Worm (Caenorhabditis elegans) whole organism, late embryonic: ENCODE measurements around the gene rab-1.

Source experiments
- ceh-2 ChIP-seq: sonication (generic microtip); optimal IDR thresholded peaks from 2 replicates; lab custom pipeline; 2016; ENCODE audit warnings: missing genotype, missing genetic modification characterization, missing compliant biosample characterization
- fkh-10 ChIP-seq: fragments of 150-350 bp; optimal IDR thresholded peaks from 2 replicates; lab custom pipeline; 2014; ENCODE audit warnings: missing biosample characterization, missing genetic modification reagents, missing genetic modification characterization
- pqm-1 ChIP-seq: sonication (generic microtip); optimal IDR thresholded peaks from 2 replicates; lab custom pipeline; 2016; ENCODE audit warnings: missing genetic modification characterization, missing compliant biosample characterization

ce11 chrV:1266540-1266939 is 2.8 kb upstream of the rab-1 start:
- TF ChIP-seq fkh-10 (GFP tag; lab: Kevin White, UChicago) (no peak), pqm-1 (tag; lab: Kevin White, UChicago) (no peak), ceh-2 (tag; lab: Kevin White, UChicago) (no peak)
